Worm (Caenorhabditis elegans): ENCODE measurements around the gene cyp-13A3.

Gene cyp-13A3

DNA sequence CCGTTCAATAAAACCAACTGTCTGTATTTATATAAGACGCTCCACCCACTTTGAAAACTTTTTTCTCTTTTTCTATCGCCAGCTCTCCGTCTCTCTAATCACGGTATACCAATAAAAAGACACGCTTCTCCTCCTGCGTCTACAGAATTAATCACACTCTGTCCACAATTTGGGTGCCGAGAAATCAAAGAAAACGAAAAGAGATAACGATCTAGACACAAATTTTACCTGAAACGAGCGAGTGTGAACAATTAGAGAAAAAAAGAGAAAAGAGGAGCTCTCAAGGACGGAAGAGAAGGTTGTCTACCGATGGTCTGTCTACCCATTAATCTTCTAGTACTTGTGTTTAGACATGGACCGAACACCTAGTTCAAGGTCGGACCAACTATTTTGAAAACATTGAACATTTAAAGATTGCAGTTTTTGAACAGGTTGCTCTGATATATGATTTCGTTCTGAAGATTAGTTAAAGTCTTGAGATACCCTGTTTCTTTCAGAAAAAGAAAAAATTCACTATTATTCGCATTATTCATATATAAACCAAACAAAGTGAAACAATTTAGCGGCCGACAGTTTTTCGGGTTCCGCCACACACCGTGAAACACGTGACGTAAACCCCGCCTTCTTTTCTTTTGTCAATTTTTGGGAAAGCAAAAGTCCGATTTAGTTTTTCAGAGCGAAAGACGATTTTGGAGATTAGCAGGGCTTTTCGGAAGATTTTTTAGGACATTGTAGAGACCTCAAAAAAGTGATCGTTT, 5.5 kb downstream of the cyp-13A3 start, which contains the start of gene cyp-13A2:
Gene cyp-13A2, minus strand, starts transcription at position 235 of the 758 bp plus-strand sequence.
- TF ChIP-seq pqm-1 (tag; optimal IDR thresholded peaks at IDR 0.05) (peak; percentile 71), nhr-77 (tag; optimal IDR thresholded peaks at IDR 0.05) (peak; percentile 6), elt-2 (tag; optimal IDR thresholded peaks at IDR 0.05) (peak; percentile 87), ztf-11 (tag; optimal IDR thresholded peaks at IDR 0.05) (no peak), nhr-28 (tag; optimal IDR thresholded peaks at IDR 0.05) (no peak), fkh-10 (GFP tag; optimal IDR thresholded peaks at IDR 0.05) (no peak), egl-5 (tag; optimal IDR thresholded peaks at IDR 0.05) (no peak), nhr-67 (tag; optimal IDR thresholded peaks at IDR 0.05) (no peak), nhr-12 (tag; optimal IDR thresholded peaks at IDR 0.05) (no peak), egl-27 (tag; optimal IDR thresholded peaks at IDR 0.05) (no peak), ztf-4 (tag; optimal IDR thresholded peaks at IDR 0.05) (no peak), R02D3.7 (tag; optimal IDR thresholded peaks at IDR 0.05) (no peak), zag-1 (tag; optimal IDR thresholded peaks at IDR 0.05) (no peak), ama-1 (optimal IDR thresholded peaks at IDR 0.05) (no peak), ceh-9 (tag; optimal IDR thresholded peaks at IDR 0.05) (no peak), tbx-2 (tag; optimal IDR thresholded peaks at IDR 0.05) (no peak), nhr-76 (tag; optimal IDR thresholded peaks at IDR 0.05) (no peak), mdl-1 (tag; optimal IDR thresholded peaks at IDR 0.05) (no peak), ceh-28 (tag; optimal IDR thresholded peaks at IDR 0.05) (peak; percentile 5), lsy-12 (tag; optimal IDR thresholded peaks at IDR 0.05) (peak; percentile 38), nhr-43 (tag; optimal IDR thresholded peaks at IDR 0.05; ENCODE audit: poor library complexity, severe bottlenecking) (peak; percentile 32), nhr-237 (tag; optimal IDR thresholded peaks at IDR 0.05) (no peak), hmg-11 (tag; optimal IDR thresholded peaks at IDR 0.05) (no peak), nfya-1 (tag; optimal IDR thresholded peaks at IDR 0.05; ENCODE audit: insufficient read depth) (peak; percentile 31), elt-1 (tag; optimal IDR thresholded peaks at IDR 0.05) (peak; percentile 85), lin-15B (tag; optimal IDR thresholded peaks at IDR 0.05) (peak; percentile 11), fkh-2 (tag; optimal IDR thresholded peaks at IDR 0.05) (no peak), fos-1 (tag; optimal IDR thresholded peaks at IDR 0.05) (no peak), unc-39 (tag; optimal IDR thresholded peaks at IDR 0.05) (no peak), nhr-23 (tag; optimal IDR thresholded peaks at IDR 0.05) (peak; percentile 55), snpc-4 (tag; optimal IDR thresholded peaks at IDR 0.05) (peak; percentile 96), daf-12 (tag; optimal IDR thresholded peaks at IDR 0.05) (no peak), mml-1 (tag; optimal IDR thresholded peaks at IDR 0.05) (no peak), unc-62 (GFP tag; optimal IDR thresholded peaks at IDR 0.05) (no peak), ZK546.5 (tag; optimal IDR thresholded peaks at IDR 0.05) (no peak), ceh-82 (tag; optimal IDR thresholded peaks at IDR 0.05) (no peak), nhr-11 (tag; optimal IDR thresholded peaks at IDR 0.05) (peak; percentile 52), nhr-25 (tag; optimal IDR thresholded peaks at IDR 0.05) (peak; percentile 92), aly-2 (tag; optimal IDR thresholded peaks at IDR 0.05) (no peak), elt-3 (tag; optimal IDR thresholded peaks at IDR 0.05) (no peak), skn-1 (tag; optimal IDR thresholded peaks at IDR 0.05) (no peak), jun-1 (tag; optimal IDR thresholded peaks at IDR 0.05) (peak; percentile 26), pha-4 (tag; optimal IDR thresholded peaks at IDR 0.05) (peak; percentile 73), sea-2 (GFP tag; optimal IDR thresholded peaks at IDR 0.05) (no peak), lin-39 (tag; optimal IDR thresholded peaks at IDR 0.05) (no peak), ceh-16 (tag; optimal IDR thresholded peaks at IDR 0.05) (no peak), eor-1 (tag; optimal IDR thresholded peaks at IDR 0.05) (no peak)

Measured in whole organism, L3 larva.